Fruit fly (Drosophila melanogaster) whole organism, wandering third instar larva: Measurements from ENCODE around the gene Ir68b.

ENCODE experiments used
- Abd-B ChIP-seq: fragments of >200 bp; optimal IDR thresholded peaks from 2 replicates; lab custom pipeline; 2017; ENCODE audit warnings: missing biosample characterization, missing genetic modification characterization
- CG32264 ChIP-seq: fragments of 200-800 bp; sonication (Bioruptor generic); optimal IDR thresholded peaks from 2 replicates; lab custom pipeline; 2016; ENCODE audit warnings: missing biosample characterization, missing genetic modification characterization
- CG9705 ChIP-seq: fragments of 200-800 bp; sonication (Bioruptor generic); optimal IDR thresholded peaks from 2 replicates; lab custom pipeline; 2018; ENCODE audit warnings: missing biosample characterization, mild to moderate bottlenecking, missing genetic modification characterization
- CrebA ChIP-seq: fragments of 200-800 bp; sonication (Bioruptor generic); optimal IDR thresholded peaks from 2 replicates; lab custom pipeline; 2016; ENCODE audit warnings: missing biosample characterization, mild to moderate bottlenecking, missing genetic modification characterization, borderline replicate concordance
- Dfd ChIP-seq: fragments of >200 bp; optimal IDR thresholded peaks from 2 replicates; lab custom pipeline; 2017; ENCODE audit warnings: missing biosample characterization, missing genetic modification characterization
- Dif ChIP-seq: fragments of 200-275, 200-300 bp; sonication (Bioruptor generic); optimal IDR thresholded peaks from 2 replicates; lab custom pipeline; 2018; ENCODE audit warnings: missing biosample characterization, missing genetic modification characterization; ENCODE audit not compliant: partially characterized antibody
- GATAd ChIP-seq: sonication (Bioruptor generic); optimal IDR thresholded peaks from 2 replicates; lab custom pipeline; 2016; ENCODE audit warnings: missing biosample characterization, missing genetic modification characterization
- HLH106 ChIP-seq: fragments of 200-800 bp; optimal IDR thresholded peaks from 3 replicates; lab custom pipeline; 2019; ENCODE audit warnings: missing biosample characterization, mild to moderate bottlenecking, missing genetic modification characterization, moderate library complexity
- Hnf4 ChIP-seq: fragments of 200-800 bp; sonication (Bioruptor generic); optimal IDR thresholded peaks from 2 replicates; lab custom pipeline; 2016; ENCODE audit warnings: missing biosample characterization, mild to moderate bottlenecking, missing genetic modification characterization
- Hr78 ChIP-seq: fragments of >200 bp; optimal IDR thresholded peaks from 2 replicates; lab custom pipeline; 2017; ENCODE audit warnings: missing biosample characterization, missing genetic modification characterization
- Hr83 ChIP-seq: fragments of 200-300 bp; sonication (Bioruptor generic); optimal IDR thresholded peaks from 2 replicates; lab custom pipeline; 2016; ENCODE audit warnings: missing biosample characterization, mild to moderate bottlenecking, missing genetic modification characterization, moderate library complexity; ENCODE audit not compliant: poor library complexity, severe bottlenecking
- Jra ChIP-seq: sonication (Bioruptor generic); optimal IDR thresholded peaks from 2 replicates; lab custom pipeline; 2016; ENCODE audit warnings: missing biosample characterization, missing genetic modification characterization
- Mio ChIP-seq: sonication (Bioruptor generic); optimal IDR thresholded peaks from 2 replicates; lab custom pipeline; 2016; ENCODE audit warnings: missing biosample characterization, missing genetic modification characterization
- Myc ChIP-seq: fragments of >200 bp; optimal IDR thresholded peaks from 2 replicates; lab custom pipeline; 2017
- N ChIP-seq: fragments of >200 bp; optimal IDR thresholded peaks from 2 replicates; lab custom pipeline; 2018; ENCODE audit warnings: missing biosample characterization, missing external identifiers, missing genetic modification characterization
- OdsH ChIP-seq: fragments of 200-800 bp; sonication (Bioruptor generic); optimal IDR thresholded peaks from 2 replicates; lab custom pipeline; 2016; ENCODE audit warnings: missing biosample characterization, mild to moderate bottlenecking, missing genetic modification characterization
- Rel ChIP-seq, 2 experiments: fragments of 200-800 bp; sonication (Bioruptor generic) in 1 of 2; optimal IDR thresholded peaks; 2 replicates in 1 of 2; 3 replicates in 1 of 2; lab custom pipeline; 2016 to 2019; ENCODE audit warnings: mild to moderate bottlenecking in 2 of 2, missing biosample characterization in 2 of 2, missing genetic modification characterization in 2 of 2, moderate library complexity in 1 of 2
- Sp1 ChIP-seq: fragments of 200-800 bp; sonication (Bioruptor generic); optimal IDR thresholded peaks from 3 replicates; lab custom pipeline; 2019; ENCODE audit warnings: missing biosample characterization, mild to moderate bottlenecking, missing genetic modification characterization, moderate library complexity
- Vsx2 ChIP-seq: fragments of 200-300, 225-300 bp; sonication (Bioruptor generic); optimal IDR thresholded peaks from 2 replicates; lab custom pipeline; 2018; ENCODE audit warnings: missing biosample characterization, missing genetic modification characterization; ENCODE audit not compliant: partially characterized antibody
- br ChIP-seq: fragments of 200-800 bp; sonication (Bioruptor generic); optimal IDR thresholded peaks from 2 replicates; lab custom pipeline; 2016; ENCODE audit warnings: missing biosample characterization, missing genetic modification characterization
- brk ChIP-seq: fragments of 200-800 bp; sonication (Bioruptor generic); optimal IDR thresholded peaks from 2 replicates; lab custom pipeline; 2016; ENCODE audit warnings: missing biosample characterization, mild to moderate bottlenecking, missing genetic modification characterization
- dl ChIP-seq, 2 experiments: fragments of 175-275, 200-275 bp in 1 of 2; fragments of 200-275 bp in 1 of 2; sonication (Bioruptor generic); optimal IDR thresholded peaks; lab custom pipeline; 2018; ENCODE audit warnings: mild to moderate bottlenecking in 2 of 2, missing biosample characterization in 2 of 2, missing genetic modification characterization in 2 of 2, moderate library complexity in 2 of 2; ENCODE audit not compliant: partially characterized antibody in 2 of 2, insufficient read depth in 1 of 2
- dmrt93B ChIP-seq: fragments of 200-800 bp; sonication (Bioruptor generic); optimal IDR thresholded peaks from 2 replicates; lab custom pipeline; 2018; ENCODE audit warnings: missing biosample characterization, mild to moderate bottlenecking, missing genetic modification characterization
- dsf ChIP-seq: sonication (Bioruptor generic); optimal IDR thresholded peaks from 2 replicates; lab custom pipeline; 2016; ENCODE audit warnings: missing biosample characterization, missing genetic modification characterization, borderline replicate concordance
- ey ChIP-seq: fragments of 200-800 bp; sonication (Bioruptor generic); optimal IDR thresholded peaks from 2 replicates; lab custom pipeline; 2016; ENCODE audit warnings: missing biosample characterization, missing genetic modification characterization
- foxo ChIP-seq, 2 experiments: fragments of 200-800 bp; sonication (Bioruptor generic); optimal IDR thresholded peaks; 2 replicates in 1 of 2; 3 replicates in 1 of 2; lab custom pipeline; 2016 to 2017; ENCODE audit warnings: missing biosample characterization in 2 of 2, missing genetic modification characterization in 2 of 2
- fru ChIP-seq: fragments of 200-800 bp; sonication (Bioruptor generic); optimal IDR thresholded peaks from 3 replicates; lab custom pipeline; 2016; ENCODE audit warnings: missing biosample characterization, mild to moderate bottlenecking, missing genetic modification characterization
- h ChIP-seq: fragments of 200-800 bp; sonication (Bioruptor generic); optimal IDR thresholded peaks from 3 replicates; lab custom pipeline; 2016; ENCODE audit warnings: missing biosample characterization, mild to moderate bottlenecking, missing genetic modification characterization
- jim ChIP-seq: fragments of 175-275, 200-325 bp; sonication (Bioruptor generic); optimal IDR thresholded peaks from 2 replicates; lab custom pipeline; 2016; ENCODE audit warnings: missing biosample characterization, mild to moderate bottlenecking, missing genetic modification characterization
- lola ChIP-seq: fragments of >200 bp; optimal IDR thresholded peaks from 2 replicates; lab custom pipeline; 2017; ENCODE audit warnings: missing biosample characterization, missing genetic modification characterization
- pan ChIP-seq: fragments of >200 bp; optimal IDR thresholded peaks from 2 replicates; lab custom pipeline; 2017
- psq ChIP-seq: fragments of 200-800 bp; sonication (Bioruptor generic); optimal IDR thresholded peaks from 3 replicates; lab custom pipeline; 2017; ENCODE audit warnings: missing biosample characterization, mild to moderate bottlenecking, missing genetic modification characterization, moderate library complexity
- rgr ChIP-seq: fragments of 200-800 bp; sonication (Bioruptor generic); optimal IDR thresholded peaks from 3 replicates; lab custom pipeline; 2016; ENCODE audit warnings: missing biosample characterization, mild to moderate bottlenecking, missing genetic modification characterization
- sage ChIP-seq: fragments of 200-800 bp; sonication (Bioruptor generic); optimal IDR thresholded peaks from 2 replicates; lab custom pipeline; 2016; ENCODE audit warnings: missing biosample characterization, mild to moderate bottlenecking, missing genetic modification characterization
- sv ChIP-seq: fragments of 200-800 bp; sonication (Bioruptor generic); optimal IDR thresholded peaks from 3 replicates; lab custom pipeline; 2016; ENCODE audit warnings: missing biosample characterization, missing genetic modification characterization
- tai ChIP-seq: sonication (Bioruptor generic); optimal IDR thresholded peaks from 2 replicates; lab custom pipeline; 2016; ENCODE audit warnings: missing biosample characterization, missing genetic modification characterization
- usp ChIP-seq: fragments of >200 bp; optimal IDR thresholded peaks from 2 replicates; lab custom pipeline; 2017; ENCODE audit warnings: missing biosample characterization, missing genetic modification characterization
- woc ChIP-seq: sonication (Bioruptor generic); optimal IDR thresholded peaks from 2 replicates; lab custom pipeline; 2016; ENCODE audit warnings: missing biosample characterization, mild to moderate bottlenecking, missing genetic modification characterization

Gene Ir68b

dm6 chr3L:12114188-12114587, 13.0 kb downstream of the Ir68b start:
- peak; percentile 79 for TF ChIP-seq Hnf4 (GFP tag; lab: Kevin White, UChicago)
- peak; percentile 71 for TF ChIP-seq brk (GFP tag; lab: Kevin White, UChicago)
- no peak for TF ChIP-seq Vsx2 (GFP tag; lab: Kevin White, UChicago)
- no peak for TF ChIP-seq N (GFP tag; lab: Kevin White, UChicago)
- peak; percentile 68 for TF ChIP-seq ey (GFP tag; lab: Kevin White, UChicago)
- no peak for TF ChIP-seq Abd-B (GFP tag; lab: Kevin White, UChicago)
- peak; percentile 75 for TF ChIP-seq woc (GFP tag; lab: Kevin White, UChicago)
- no peak for TF ChIP-seq dl (GFP tag; optimal IDR thresholded peaks at IDR 0.05; lab: Kevin White, UChicago; ENCODE audit: insufficient read depth in 1 of 2, partially characterized antibody in 2 of 2)
- TF ChIP-seq lola (GFP tag; lab: Kevin White, UChicago): no peak
- peak; percentile 73 for TF ChIP-seq rgr
- peak; percentile 62 for TF ChIP-seq dmrt93B
- no peak for TF ChIP-seq Hr83 (GFP tag; lab: Kevin White, UChicago)
- TF ChIP-seq CG9705 (GFP tag; lab: Kevin White, UChicago): no peak
- TF ChIP-seq CG32264: peak; percentile 15
- no peak for TF ChIP-seq CrebA
- TF ChIP-seq Sp1 (GFP tag; lab: Kevin White, UChicago): peak; percentile 74
- peak; percentile 67 for TF ChIP-seq tai (GFP tag; lab: Kevin White, UChicago)
- TF ChIP-seq sv: no peak
- peak; percentile 77 for TF ChIP-seq OdsH
- peak; percentile 82 for TF ChIP-seq h
- no peak for TF ChIP-seq dsf (GFP tag; lab: Kevin White, UChicago)
- TF ChIP-seq Jra: peak; percentile 37
- peak; percentile 78 for TF ChIP-seq HLH106 (tag; lab: Kevin White, UChicago)
- no peak for TF ChIP-seq Mio
- no peak for TF ChIP-seq Dif (GFP tag; lab: Kevin White, UChicago)
- TF ChIP-seq sage (GFP tag; lab: Kevin White, UChicago): peak; percentile 70
- peak; percentile 79 for TF ChIP-seq br (GFP tag; lab: Kevin White, UChicago)
- no peak for TF ChIP-seq GATAd (GFP tag; lab: Kevin White, UChicago)
- peak; percentile 50 for TF ChIP-seq psq (GFP tag; lab: Kevin White, UChicago)
- no peak for TF ChIP-seq Rel (GFP tag; optimal IDR thresholded peaks at IDR 0.05; lab: Kevin White, UChicago)
- no peak for TF ChIP-seq Rel (tag; optimal IDR thresholded peaks at IDR 0.05; lab: Kevin White, UChicago)
- no peak for TF ChIP-seq pan (lab: Kevin White, UChicago)
- TF ChIP-seq usp: no peak
- no peak for TF ChIP-seq Dfd (GFP tag; lab: Kevin White, UChicago)
- TF ChIP-seq Myc (lab: Kevin White, UChicago): no peak
- peak; percentile 80 for TF ChIP-seq fru (GFP tag; lab: Kevin White, UChicago)
- no peak for TF ChIP-seq jim (GFP tag; lab: Kevin White, UChicago)
- peak in 1 of 2 experiments; percentile 74 for TF ChIP-seq foxo (GFP tag; optimal IDR thresholded peaks at IDR 0.05; lab: Kevin White, UChicago)
- no peak for TF ChIP-seq Hr78 (GFP tag; lab: Kevin White, UChicago)

dm6 chr3L:12113589-12113988, 13.6 kb downstream of the Ir68b start:
- no peak for TF ChIP-seq sage (GFP tag; lab: Kevin White, UChicago)
- TF ChIP-seq, all 38 proteins: peak for 0

DNA sequence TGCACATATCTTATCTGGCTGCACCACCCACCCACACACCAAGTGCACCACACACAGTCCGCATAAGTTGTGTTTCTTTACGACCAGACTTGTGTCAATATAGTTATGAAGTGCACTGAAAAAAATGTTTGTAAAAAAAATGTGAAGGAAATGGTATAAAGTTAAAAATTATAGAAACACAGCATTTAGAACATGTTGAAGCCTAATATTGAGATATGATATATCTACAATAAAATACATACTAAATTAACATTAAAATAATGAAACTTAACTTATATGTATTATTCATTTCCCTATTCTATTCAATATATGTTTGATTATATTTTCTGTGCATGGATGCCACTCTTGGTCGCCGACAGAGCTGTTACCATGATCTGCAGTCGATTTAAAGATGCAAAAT, 14.2 kb downstream of the Ir68b start:
- TF ChIP-seq HLH106 (tag; lab: Kevin White, UChicago): no peak
- TF ChIP-seq, all 38 proteins: peak for 0
